Worm (Caenorhabditis elegans) whole organism, L1 larva: ENCODE measurements around the gene nhr-228.
A peak's percentile ranks its signal among the peaks of the same experiment; 100 is the strongest.

Experiments used
- Y116A8C.19 ChIP-seq: sonication (generic microtip); optimal IDR thresholded peaks from 2 replicates; lab custom pipeline; 2016; ENCODE audit warnings: missing compliant biosample characterization, missing genetic modification characterization, borderline replicate concordance
- ama-1 ChIP-seq: fragments of 150-350 bp; optimal IDR thresholded peaks from 2 replicates; lab custom pipeline; 2014
- blmp-1 ChIP-seq: fragments of 150-350 bp; optimal IDR thresholded peaks from 2 replicates; lab custom pipeline; 2014; ENCODE audit warnings: missing biosample characterization, missing genetic modification characterization
- dpl-1 ChIP-seq, 3 experiments: fragments of 150-350 bp in 2 of 3; sonication (generic microtip) in 1 of 3; optimal IDR thresholded peaks; 2 replicates each; lab custom pipeline; 2014 to 2017; ENCODE audit warnings: missing biosample characterization in 3 of 3, missing genetic modification characterization in 3 of 3, missing genetic modification reagents in 3 of 3
- egl-13 ChIP-seq: sonication (generic microtip); optimal IDR thresholded peaks from 2 replicates; lab custom pipeline; 2016; ENCODE audit warnings: missing genotype, missing genetic modification reagents, missing genetic modification characterization, missing compliant biosample characterization
- elt-2 ChIP-seq: sonication (generic microtip); optimal IDR thresholded peaks from 2 replicates; lab custom pipeline; 2016; ENCODE audit warnings: missing genetic modification characterization, mild to moderate bottlenecking, inconsistent platforms, missing compliant biosample characterization, missing genetic modification reagents
- lin-15B ChIP-seq: fragments of 150-350 bp; sonication (generic microtip); optimal IDR thresholded peaks from 3 replicates; lab custom pipeline; 2014; ENCODE audit warnings: missing biosample characterization, missing genetic modification characterization
- lsy-2 ChIP-seq, 2 experiments: fragments of 150-350 bp; optimal IDR thresholded peaks; 2 replicates each; lab custom pipeline; 2014; ENCODE audit warnings: missing biosample characterization in 2 of 2, missing genetic modification characterization in 2 of 2
- nhr-12 ChIP-seq: sonication (generic microtip); optimal IDR thresholded peaks from 2 replicates; lab custom pipeline; 2017; ENCODE audit warnings: missing biosample characterization, missing genetic modification characterization
- nhr-237 ChIP-seq: fragments of 150-350 bp; optimal IDR thresholded peaks from 2 replicates; lab custom pipeline; 2014; ENCODE audit warnings: missing biosample characterization, missing genetic modification characterization
- swsn-7 ChIP-seq: sonication (generic microtip); optimal IDR thresholded peaks from 2 replicates; lab custom pipeline; 2016; ENCODE audit warnings: missing genetic modification characterization, missing compliant biosample characterization
- unc-130 ChIP-seq: fragments of 150-350 bp; optimal IDR thresholded peaks from 2 replicates; lab custom pipeline; 2017; ENCODE audit warnings: missing biosample characterization, missing genetic modification characterization, inconsistent platforms
- vab-15 ChIP-seq: sonication (generic microtip); optimal IDR thresholded peaks from 2 replicates; lab custom pipeline; 2017; ENCODE audit warnings: missing genotype, mild to moderate bottlenecking, missing genetic modification characterization, missing compliant biosample characterization
- ztf-4 ChIP-seq: fragments of 150-350 bp; optimal IDR thresholded peaks from 2 replicates; lab custom pipeline; 2014; ENCODE audit warnings: missing biosample characterization, missing genetic modification characterization

DNA sequence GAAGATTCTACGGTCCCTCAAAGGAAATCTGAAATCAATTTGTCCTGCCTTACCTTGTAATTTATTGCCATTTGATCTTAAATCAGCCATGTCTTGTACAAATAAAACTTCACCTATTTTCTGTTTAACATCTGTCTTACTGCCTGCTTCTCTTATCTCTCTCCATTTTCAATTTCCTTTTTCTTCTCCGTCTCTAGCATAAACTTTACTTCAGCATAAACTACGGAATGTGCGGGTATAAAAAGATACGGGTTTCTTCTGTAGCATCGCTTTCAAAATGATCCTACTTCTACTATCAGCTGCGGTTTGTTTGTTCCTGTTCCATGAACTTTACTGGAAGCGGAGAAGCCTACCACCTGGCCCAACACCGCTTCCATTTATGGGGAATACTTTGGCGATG, 36.8 kb upstream of the nhr-228 start, which contains the start of gene cyp-33C5:
- TF ChIP-seq vab-15 (no peak), unc-130 (tag; lab: Kevin White, UChicago) (no peak), swsn-7 (no peak), dpl-1 (GFP tag; optimal IDR thresholded peaks at IDR 0.05; lab: Kevin White, UChicago) (no peak), nhr-237 (tag; lab: Kevin White, UChicago) (no peak), elt-2 (tag; lab: Kevin White, UChicago) (peak; percentile 11), lsy-2 (tag; optimal IDR thresholded peaks at IDR 0.05; lab: Kevin White, UChicago) (peak in 1 of 2 experiments; percentile 16), Y116A8C.19 (no peak), blmp-1 (peak; percentile 62), nhr-12 (tag; lab: Kevin White, UChicago) (no peak), ztf-4 (no peak), egl-13 (tag; lab: Kevin White, UChicago) (no peak), ama-1 (lab: Kevin White, UChicago) (no peak), lin-15B (tag; lab: Kevin White, UChicago) (no peak)
